Worm (Caenorhabditis elegans): ENCODE data around the gene srbc-65.

DNA sequence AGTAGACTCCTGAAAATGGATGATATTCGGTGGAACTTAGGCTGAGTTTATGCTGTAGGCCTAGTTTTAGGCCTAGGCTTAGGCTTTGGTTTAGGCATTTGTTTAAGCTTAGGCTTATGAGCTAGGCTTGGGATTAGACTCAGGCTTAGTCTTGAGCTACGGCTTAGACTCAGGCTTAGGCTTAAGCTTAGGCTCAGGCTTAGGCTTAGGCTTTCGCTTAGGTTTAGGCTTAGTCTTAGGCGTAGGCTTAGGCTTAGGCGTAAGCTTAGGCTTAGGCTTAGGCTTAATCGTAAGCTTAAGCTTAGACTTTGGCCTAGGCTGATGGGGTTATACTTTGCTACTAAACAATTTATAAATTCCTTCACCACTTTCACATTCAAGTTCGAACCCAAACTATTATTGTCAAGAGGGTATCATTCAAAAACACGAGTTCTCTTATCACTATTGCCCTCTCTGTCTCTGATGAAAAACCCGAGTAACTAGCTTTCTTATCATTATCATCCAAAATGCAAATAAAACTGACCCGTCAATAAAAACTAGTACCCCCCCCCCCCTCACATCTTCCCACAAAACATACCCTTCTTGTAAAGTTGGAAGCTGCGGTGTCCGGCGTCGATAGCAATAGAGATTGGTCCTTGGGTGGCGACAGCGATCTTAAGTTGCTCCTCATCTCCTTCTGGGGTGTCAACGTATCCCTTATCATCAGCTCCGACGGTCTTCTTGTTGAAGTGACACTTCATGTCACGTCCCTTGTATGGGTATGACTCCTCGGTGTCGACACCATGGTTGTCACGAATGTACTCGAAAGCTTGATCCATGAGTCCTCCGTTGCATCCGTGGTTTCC, 42.4 kb downstream of the srbc-65 start:
- TF ChIP-seq sdz-12 (GFP tag; optimal IDR thresholded peaks at IDR 0.05), result no peak
- TF ChIP-seq nhr-77 (tag; optimal IDR thresholded peaks at IDR 0.05), result peak; percentile 37
- no peak for TF ChIP-seq dpl-1 (GFP tag; optimal IDR thresholded peaks at IDR 0.05)
- peak; percentile 69 for TF ChIP-seq nhr-28 (tag; optimal IDR thresholded peaks at IDR 0.05)
- no peak for TF ChIP-seq nhr-11 (tag; optimal IDR thresholded peaks at IDR 0.05)
- TF ChIP-seq nhr-76 (tag; optimal IDR thresholded peaks at IDR 0.05), result no peak
- TF ChIP-seq aly-2 (tag; optimal IDR thresholded peaks at IDR 0.05), result no peak
- no peak for TF ChIP-seq ces-1 (GFP tag; optimal IDR thresholded peaks at IDR 0.05)
- no peak for TF ChIP-seq vab-7 (GFP tag; IDR thresholded peaks at IDR 0.05)
- no peak for TF ChIP-seq zip-2 (tag; optimal IDR thresholded peaks at IDR 0.05)
- no peak for TF ChIP-seq F37D6.2 (tag; optimal IDR thresholded peaks at IDR 0.05)
- TF ChIP-seq snpc-4 (tag; optimal IDR thresholded peaks at IDR 0.05), result no peak
- no peak for TF ChIP-seq set-16 (GFP tag; IDR thresholded peaks at IDR 0.05)
- no peak for TF ChIP-seq mep-1 (tag; optimal IDR thresholded peaks at IDR 0.05)
